Worm (Caenorhabditis elegans): ENCODE measurements around the gene ntl-3.

DNA sequence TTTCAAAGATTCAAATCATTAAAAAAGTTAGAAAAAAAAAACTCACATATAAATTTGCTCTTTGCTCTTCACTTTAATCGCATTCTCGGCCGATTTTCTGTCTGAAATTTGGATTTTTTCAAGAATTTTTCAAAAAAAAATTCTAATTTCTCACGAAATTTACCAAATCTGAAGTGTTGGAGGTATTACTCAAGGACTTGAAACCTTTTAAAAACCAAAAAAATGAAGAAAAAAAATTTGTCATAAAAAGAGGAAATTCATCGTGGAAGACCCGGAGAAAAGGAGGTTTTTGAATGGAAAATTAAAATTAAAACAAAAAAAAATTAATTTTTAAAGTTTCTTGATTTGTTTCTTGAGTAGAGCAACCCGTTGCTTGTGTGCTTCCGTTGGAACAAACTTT lies 15.9 kb upstream of the ntl-3 start, which contains the start of gene Y56A3A.2:
- TF ChIP-seq pqm-1 (tag; optimal IDR thresholded peaks at IDR 0.05) (no peak), ceh-31 (tag; optimal IDR thresholded peaks at IDR 0.05) (no peak)
